Worm (Caenorhabditis elegans): ENCODE measurements around the gene C03B8.3.

The C03B8.3 gene

ce11 chrIII:7721513-7721912 is 9.4 kb downstream of the C03B8.3 start:
- no peak for TF ChIP-seq F13H6.1 (tag; optimal IDR thresholded peaks at IDR 0.05)
- TF ChIP-seq ama-1 (optimal IDR thresholded peaks at IDR 0.05), result no peak
- no peak for TF ChIP-seq nhr-21 (tag; optimal IDR thresholded peaks at IDR 0.05)
- no peak for TF ChIP-seq C34F6.9 (tag; optimal IDR thresholded peaks at IDR 0.05)
- no peak for TF ChIP-seq elt-1 (tag; optimal IDR thresholded peaks at IDR 0.05)
- TF ChIP-seq sma-3 (GFP tag; optimal IDR thresholded peaks at IDR 0.05), result no peak
- TF ChIP-seq unc-62 (GFP tag; optimal IDR thresholded peaks at IDR 0.05), result no peak
- no peak for TF ChIP-seq nhr-129 (tag; optimal IDR thresholded peaks at IDR 0.05)
- no peak for TF ChIP-seq nhr-23 (tag; optimal IDR thresholded peaks at IDR 0.05)
- TF ChIP-seq sma-9 (GFP tag; optimal IDR thresholded peaks at IDR 0.05), result no peak
- no peak for TF ChIP-seq sma-9 (tag; optimal IDR thresholded peaks at IDR 0.05)
- TF ChIP-seq dmd-4 (tag; optimal IDR thresholded peaks at IDR 0.05), result no peak

- TF ChIP-seq lin-13 (GFP tag; optimal IDR thresholded peaks at IDR 0.05), result no peak
- TF ChIP-seq dmd-4 (tag; optimal IDR thresholded peaks at IDR 0.05), result no peak
- TF ChIP-seq alr-1 (tag; optimal IDR thresholded peaks at IDR 0.05), result no peak
- peak; percentile 8 for TF ChIP-seq sem-4 (tag; optimal IDR thresholded peaks at IDR 0.05)
- no peak for TF ChIP-seq ztf-4 (tag; optimal IDR thresholded peaks at IDR 0.05)
- no peak for TF ChIP-seq nhr-11 (tag; optimal IDR thresholded peaks at IDR 0.05)
- peak; percentile 10 for TF ChIP-seq C34F6.9 (tag; optimal IDR thresholded peaks at IDR 0.05)
- peak in 1 of 2 experiments; percentile 9 for TF ChIP-seq lsy-2 (tag; optimal IDR thresholded peaks at IDR 0.05)
- no peak for TF ChIP-seq elt-1 (tag; optimal IDR thresholded peaks at IDR 0.05)
- TF ChIP-seq elt-3 (tag; optimal IDR thresholded peaks at IDR 0.05), result no peak
- no peak for TF ChIP-seq nhr-237 (tag; optimal IDR thresholded peaks at IDR 0.05)
- no peak for TF ChIP-seq nhr-12 (tag; optimal IDR thresholded peaks at IDR 0.05)
- TF ChIP-seq nhr-25 (tag; optimal IDR thresholded peaks at IDR 0.05), result no peak
- TF ChIP-seq unc-62 (GFP tag; optimal IDR thresholded peaks at IDR 0.05), result no peak
- TF ChIP-seq egl-27 (tag; optimal IDR thresholded peaks at IDR 0.05), result no peak
- no peak for TF ChIP-seq ceh-82 (tag; optimal IDR thresholded peaks at IDR 0.05)
- no peak for TF ChIP-seq F13H6.1 (tag; optimal IDR thresholded peaks at IDR 0.05)
- TF ChIP-seq mbf-1 (tag; optimal IDR thresholded peaks at IDR 0.05), result no peak
Measured at ce11 chrIII:7722411-7722810, 10.3 kb downstream of the C03B8.3 start.

- TF ChIP-seq mdl-1 (tag; optimal IDR thresholded peaks at IDR 0.05) (peak in 1 of 2 experiments; percentile 3), sma-9 (GFP tag; optimal IDR thresholded peaks at IDR 0.05) (peak; percentile 9), sma-9 (tag; optimal IDR thresholded peaks at IDR 0.05) (no peak), nhr-6 (tag; optimal IDR thresholded peaks at IDR 0.05) (no peak), lin-13 (GFP tag; optimal IDR thresholded peaks at IDR 0.05) (peak; percentile 10), sem-4 (tag; optimal IDR thresholded peaks at IDR 0.05) (peak; percentile 31), lsy-2 (tag; optimal IDR thresholded peaks at IDR 0.05) (peak in 1 of 2 experiments; percentile 47), dmd-4 (tag; optimal IDR thresholded peaks at IDR 0.05) (no peak), nhr-23 (tag; optimal IDR thresholded peaks at IDR 0.05) (no peak), crh-2 (tag; optimal IDR thresholded peaks at IDR 0.05) (peak; percentile 42), zag-1 (tag; optimal IDR thresholded peaks at IDR 0.05) (no peak), ama-1 (optimal IDR thresholded peaks at IDR 0.05) (no peak), nhr-129 (tag; optimal IDR thresholded peaks at IDR 0.05) (peak; percentile 33), mbf-1 (tag; optimal IDR thresholded peaks at IDR 0.05) (no peak), aly-2 (tag; optimal IDR thresholded peaks at IDR 0.05) (no peak), nhr-25 (tag; optimal IDR thresholded peaks at IDR 0.05) (no peak), gmeb-1 (tag; optimal IDR thresholded peaks at IDR 0.05) (no peak), ztf-4 (tag; optimal IDR thresholded peaks at IDR 0.05) (peak; percentile 23), C34F6.9 (tag; optimal IDR thresholded peaks at IDR 0.05) (peak; percentile 54), sma-3 (GFP tag; optimal IDR thresholded peaks at IDR 0.05) (no peak), nhr-21 (tag; optimal IDR thresholded peaks at IDR 0.05) (no peak), fos-1 (tag; optimal IDR thresholded peaks at IDR 0.05) (no peak), unc-55 (GFP tag; optimal IDR thresholded peaks at IDR 0.05) (no peak), nhr-12 (tag; optimal IDR thresholded peaks at IDR 0.05) (no peak), ztf-1 (GFP tag; conservative IDR thresholded peaks at IDR 0.05) (no peak)
Measured at ce11 chrIII:7722999-7723398, 10.9 kb downstream of the C03B8.3 start.

ce11 chrIII:7723412-7724068 is 11.4 kb downstream of the C03B8.3 start:
- TF ChIP-seq C34F6.9 (tag; optimal IDR thresholded peaks at IDR 0.05) (peak; percentile 24), lsy-2 (tag; optimal IDR thresholded peaks at IDR 0.05) (peak; percentile 3 to 55), peb-1 (tag; optimal IDR thresholded peaks at IDR 0.05) (no peak), sma-9 (GFP tag; optimal IDR thresholded peaks at IDR 0.05) (peak; percentile 51), sma-9 (tag; optimal IDR thresholded peaks at IDR 0.05) (no peak), crh-2 (tag; optimal IDR thresholded peaks at IDR 0.05) (peak; percentile 52), sem-4 (tag; optimal IDR thresholded peaks at IDR 0.05) (peak; percentile 35), sma-3 (GFP tag; optimal IDR thresholded peaks at IDR 0.05) (no peak), mab-5 (tag; optimal IDR thresholded peaks at IDR 0.05) (peak; percentile 51), ztf-11 (tag; optimal IDR thresholded peaks at IDR 0.05) (no peak), mdl-1 (tag; optimal IDR thresholded peaks at IDR 0.05) (peak in 1 of 2 experiments; percentile 25), nhr-11 (tag; optimal IDR thresholded peaks at IDR 0.05) (no peak), ceh-82 (tag; optimal IDR thresholded peaks at IDR 0.05) (no peak), unc-55 (GFP tag; optimal IDR thresholded peaks at IDR 0.05) (peak; percentile 77), R02D3.7 (tag; optimal IDR thresholded peaks at IDR 0.05) (no peak), elt-1 (tag; optimal IDR thresholded peaks at IDR 0.05) (no peak), ama-1 (optimal IDR thresholded peaks at IDR 0.05) (peak; percentile 27), zag-1 (tag; optimal IDR thresholded peaks at IDR 0.05) (peak; percentile 18), lin-11 (tag; optimal IDR thresholded peaks at IDR 0.05) (no peak), nhr-21 (tag; optimal IDR thresholded peaks at IDR 0.05) (no peak), F13H6.1 (tag; optimal IDR thresholded peaks at IDR 0.05) (peak; percentile 52), unc-62 (GFP tag; optimal IDR thresholded peaks at IDR 0.05) (no peak), ZK546.5 (tag; optimal IDR thresholded peaks at IDR 0.05) (no peak), nhr-25 (tag; optimal IDR thresholded peaks at IDR 0.05) (peak; percentile 57)
